Fruit fly (Drosophila melanogaster) whole organism, embryonic: ENCODE results near the gene Rnb.

Experiments
- Asciz ChIP-seq: fragments of 200-800 bp; sonication (Bioruptor generic); optimal IDR thresholded peaks from 2 replicates; lab custom pipeline; 2017; ENCODE audit warnings: missing biosample characterization, mild to moderate bottlenecking, missing genetic modification characterization, missing genetic modification reagents
- B-H1 ChIP-seq: fragments of 200-800 bp; sonication (Bioruptor generic); IDR thresholded peaks from 3 replicates; pipeline ENCODE4 v1.3.6; 2022; ENCODE audit warnings: missing biosample characterization, missing genetic modification characterization
- Bteb2 ChIP-seq: fragments of 200-800 bp; sonication (Bioruptor generic); optimal IDR thresholded peaks from 2 replicates; lab custom pipeline; 2016; ENCODE audit warnings: missing biosample characterization, missing genetic modification characterization
- CG10147 ChIP-seq: fragments of 200-800 bp; sonication (Bioruptor generic); optimal IDR thresholded peaks from 2 replicates; lab custom pipeline; 2019; ENCODE audit warnings: missing biosample characterization, mild to moderate bottlenecking, missing genetic modification characterization, moderate library complexity
- CG10366 ChIP-seq: fragments of 200-800 bp; sonication (Bioruptor generic); IDR thresholded peaks from 2 replicates; pipeline ENCODE4 v1.3.6; 2022; ENCODE audit warnings: missing biosample characterization, missing genetic modification characterization
- CG10431 ChIP-seq: fragments of 200-800 bp; sonication (Bioruptor generic); optimal IDR thresholded peaks from 3 replicates; lab custom pipeline; 2018; ENCODE audit warnings: missing biosample characterization, mild to moderate bottlenecking, missing genetic modification characterization
- CG11695 ChIP-seq: fragments of 200-800 bp; sonication (Bioruptor generic); IDR thresholded peaks from 3 replicates; pipeline ENCODE4 v1.3.6; 2022; ENCODE audit warnings: missing biosample characterization, missing genetic modification characterization
- CG12659 ChIP-seq: fragments of 200-800 bp; sonication (Bioruptor generic); optimal IDR thresholded peaks from 3 replicates; lab custom pipeline; 2017; ENCODE audit warnings: mild to moderate bottlenecking, missing biosample characterization, missing genetic modification reagents, missing genetic modification characterization
- CG13123 ChIP-seq: fragments of 200-800 bp; sonication (Bioruptor generic); optimal IDR thresholded peaks from 2 replicates; lab custom pipeline; 2016; ENCODE audit warnings: missing biosample characterization, missing genetic modification characterization
- CG14710 ChIP-seq: fragments of 200-800 bp; sonication (Bioruptor generic); optimal IDR thresholded peaks from 3 replicates; lab custom pipeline; 2019; ENCODE audit warnings: missing biosample characterization, mild to moderate bottlenecking, missing genetic modification characterization, moderate library complexity
- CG15269 ChIP-seq: fragments of 200-800 bp; sonication (Bioruptor generic); optimal IDR thresholded peaks from 2 replicates; lab custom pipeline; 2018; ENCODE audit warnings: missing biosample characterization, mild to moderate bottlenecking, missing genetic modification characterization, moderate library complexity
- CG15514 ChIP-seq: fragments of 200-800 bp; sonication (Bioruptor generic); optimal IDR thresholded peaks from 3 replicates; lab custom pipeline; 2017; ENCODE audit warnings: missing biosample characterization, missing genetic modification characterization, mild to moderate bottlenecking, moderate library complexity, missing genetic modification reagents
- CG15696 ChIP-seq: fragments of 200-800 bp; sonication (Bioruptor generic); optimal IDR thresholded peaks from 2 replicates; lab custom pipeline; 2019; ENCODE audit warnings: missing biosample characterization, mild to moderate bottlenecking, missing genetic modification characterization, moderate library complexity
- CG16815 ChIP-seq: fragments of 200-800 bp; sonication (Bioruptor generic); optimal IDR thresholded peaks from 3 replicates; lab custom pipeline; 2017; ENCODE audit warnings: missing biosample characterization, mild to moderate bottlenecking, missing genetic modification characterization
- CG34376 ChIP-seq: fragments of 200-800 bp; sonication (Bioruptor generic); optimal IDR thresholded peaks from 2 replicates; lab custom pipeline; 2018; ENCODE audit warnings: missing biosample characterization, mild to moderate bottlenecking, missing genetic modification characterization
- CG4854 ChIP-seq: fragments of 200-800 bp; sonication (Bioruptor generic); optimal IDR thresholded peaks from 2 replicates; lab custom pipeline; 2016; ENCODE audit warnings: missing biosample characterization, missing genetic modification characterization, inconsistent platforms
- CG6683 ChIP-seq: fragments of 200-800 bp; sonication (Bioruptor generic); optimal IDR thresholded peaks from 2 replicates; lab custom pipeline; 2017; ENCODE audit warnings: missing biosample characterization, mild to moderate bottlenecking, missing genetic modification characterization, missing genetic modification reagents
- CG6689 ChIP-seq: fragments of 200-800 bp; sonication (Bioruptor generic); IDR thresholded peaks from 2 replicates; pipeline ENCODE4 v1.3.6; 2022; ENCODE audit warnings: missing biosample characterization, missing genetic modification characterization
- CG7357 ChIP-seq: fragments of 200-800 bp; sonication (Bioruptor generic); IDR thresholded peaks from 3 replicates; pipeline ENCODE4 v1.3.6; 2022; ENCODE audit warnings: missing biosample characterization, missing genetic modification characterization
- CG7786 ChIP-seq: fragments of 200-800 bp; sonication (Bioruptor generic); optimal IDR thresholded peaks from 2 replicates; lab custom pipeline; 2016; ENCODE audit warnings: missing biosample characterization, missing genetic modification characterization
- CG9437 ChIP-seq: fragments of 200-800 bp; sonication (Bioruptor generic); optimal IDR thresholded peaks from 2 replicates; lab custom pipeline; 2018; ENCODE audit warnings: missing biosample characterization, mild to moderate bottlenecking, missing genetic modification characterization
- CrebB ChIP-seq: fragments of 200-800 bp; sonication (Bioruptor generic); optimal IDR thresholded peaks from 3 replicates; lab custom pipeline; 2018; ENCODE audit warnings: missing biosample characterization, mild to moderate bottlenecking, missing genetic modification characterization
- D19B ChIP-seq: fragments of 200-800 bp; sonication (Bioruptor generic); optimal IDR thresholded peaks from 2 replicates; lab custom pipeline; 2017; ENCODE audit warnings: missing biosample characterization, mild to moderate bottlenecking, missing genetic modification characterization
- Drgx ChIP-seq: fragments of 200-800 bp; sonication (Bioruptor generic); IDR thresholded peaks from 2 replicates; pipeline ENCODE4 v1.3.6; 2022; ENCODE audit warnings: missing biosample characterization, missing genetic modification characterization
- E2f2 ChIP-seq: fragments of 200-800 bp; sonication (Bioruptor generic); IDR thresholded peaks from 2 replicates; pipeline ENCODE4 v1.3.6; 2022; ENCODE audit warnings: missing biosample characterization, missing genetic modification characterization
- Hand ChIP-seq: fragments of 200-800 bp; sonication (Bioruptor generic); optimal IDR thresholded peaks from 2 replicates; lab custom pipeline; 2017; ENCODE audit warnings: mild to moderate bottlenecking, missing biosample characterization, missing genetic modification reagents, missing genetic modification characterization
- Hr51 ChIP-seq, 2 experiments: fragments of 200-800 bp; sonication (Bioruptor generic); optimal IDR thresholded peaks; 2 replicates in 1 of 2; 3 replicates in 1 of 2; lab custom pipeline; 2016 to 2018; ENCODE audit warnings: missing biosample characterization in 2 of 2, missing genetic modification characterization in 2 of 2, mild to moderate bottlenecking in 1 of 2, moderate library complexity in 1 of 2
- Lhr ChIP-seq: fragments of 200-800 bp; sonication (Bioruptor generic); optimal IDR thresholded peaks from 3 replicates; lab custom pipeline; 2017; ENCODE audit warnings: mild to moderate bottlenecking, missing biosample characterization, missing genetic modification reagents, missing genetic modification characterization
- Lim3 ChIP-seq: fragments of 200-800 bp; sonication (Bioruptor generic); IDR thresholded peaks from 2 replicates; pipeline ENCODE4 v1.3.6; 2022; ENCODE audit warnings: missing biosample characterization, missing genetic modification characterization
- Lpt ChIP-seq: fragments of >200 bp; optimal IDR thresholded peaks from 2 replicates; lab custom pipeline; 2018; ENCODE audit warnings: missing biosample characterization, missing genetic modification characterization
- Ptx1 ChIP-seq: fragments of 200-800 bp; sonication (Bioruptor generic); IDR thresholded peaks from 2 replicates; pipeline ENCODE4 v1.3.6; 2022; ENCODE audit warnings: missing biosample characterization, missing genetic modification characterization
- Tbp ChIP-seq: fragments of >200 bp; optimal IDR thresholded peaks from 2 replicates; lab custom pipeline; 2018; ENCODE audit warnings: missing biosample characterization, missing genetic modification characterization
- cas ChIP-seq: fragments of 200-800 bp; sonication (Bioruptor generic); IDR thresholded peaks from 2 replicates; pipeline ENCODE4 v1.3.6; 2022; ENCODE audit warnings: missing biosample characterization, missing genetic modification characterization
- crol ChIP-seq: fragments of 200-800 bp; sonication (Bioruptor generic); IDR thresholded peaks from 2 replicates; pipeline ENCODE4 v1.3.6; 2022; ENCODE audit warnings: missing biosample characterization, missing genetic modification characterization
- dmrt11E ChIP-seq: fragments of 200-800 bp; sonication (Bioruptor generic); optimal IDR thresholded peaks from 3 replicates; lab custom pipeline; 2018; ENCODE audit warnings: missing biosample characterization, mild to moderate bottlenecking, missing genetic modification characterization, moderate library complexity
- fd102C ChIP-seq: fragments of 200-800 bp; sonication (Bioruptor generic); optimal IDR thresholded peaks from 2 replicates; lab custom pipeline; 2018; ENCODE audit warnings: missing biosample characterization, mild to moderate bottlenecking, missing genetic modification characterization, moderate library complexity
- gfzf ChIP-seq: fragments of 200-800 bp; sonication (Bioruptor generic); optimal IDR thresholded peaks from 2 replicates; lab custom pipeline; 2016; ENCODE audit warnings: missing biosample characterization, mild to moderate bottlenecking, missing genetic modification characterization, moderate library complexity
- hbn ChIP-seq: fragments of 200-800 bp; sonication (Bioruptor generic); IDR thresholded peaks from 2 replicates; pipeline ENCODE4 v1.3.6; 2022; ENCODE audit warnings: missing biosample characterization, missing genetic modification characterization; ENCODE audit not compliant: partially characterized antibody
- jigr1 ChIP-seq: fragments of 200-800 bp; sonication (Bioruptor generic); IDR thresholded peaks from 3 replicates; pipeline ENCODE4 v1.3.6; 2022; ENCODE audit warnings: missing biosample characterization, missing genetic modification characterization
- ken ChIP-seq: fragments of 200-800 bp; sonication (Bioruptor generic); IDR thresholded peaks from 3 replicates; pipeline ENCODE4 v1.3.6; 2022; ENCODE audit warnings: missing biosample characterization, missing genetic modification characterization
- mld ChIP-seq: fragments of 200-800 bp; sonication (Bioruptor generic); IDR thresholded peaks from 3 replicates; pipeline ENCODE4 v1.3.6; 2022; ENCODE audit warnings: missing biosample characterization, missing genetic modification characterization; ENCODE audit not compliant: partially characterized antibody
- ro ChIP-seq: fragments of 200-800 bp; sonication (Bioruptor generic); IDR thresholded peaks from 2 replicates; pipeline ENCODE4 v1.3.6; 2022; ENCODE audit warnings: missing biosample characterization, missing genetic modification characterization
- sens-2 ChIP-seq: fragments of 200-800 bp; sonication (Bioruptor generic); IDR thresholded peaks from 2 replicates; pipeline ENCODE4 v1.3.6; 2022; ENCODE audit warnings: missing biosample characterization, missing genetic modification characterization
- seq ChIP-seq: fragments of 200-800 bp; sonication (Bioruptor generic); IDR thresholded peaks from 2 replicates; pipeline ENCODE4 v1.3.6; 2022; ENCODE audit warnings: missing biosample characterization, missing genetic modification characterization
- sisA ChIP-seq: fragments of 200-800 bp; sonication (Bioruptor generic); IDR thresholded peaks from 2 replicates; pipeline ENCODE4 v1.3.6; 2022; ENCODE audit warnings: missing biosample characterization, missing genetic modification characterization
- tin ChIP-seq: fragments of 200-800 bp; sonication (Bioruptor generic); optimal IDR thresholded peaks from 3 replicates; lab custom pipeline; 2016; ENCODE audit warnings: missing biosample characterization, missing genetic modification characterization
- tna ChIP-seq: fragments of 200-800 bp; sonication (Bioruptor generic); IDR thresholded peaks from 2 replicates; pipeline ENCODE4 v1.3.6; 2022; ENCODE audit warnings: missing biosample characterization, missing genetic modification characterization; ENCODE audit not compliant: partially characterized antibody
- trh ChIP-seq: fragments of 200-800 bp; sonication (Bioruptor generic); optimal IDR thresholded peaks from 2 replicates; lab custom pipeline; 2016; ENCODE audit warnings: missing biosample characterization, missing genetic modification characterization
- vvl ChIP-seq: fragments of 200-800 bp; sonication (Bioruptor generic); IDR thresholded peaks from 2 replicates; pipeline ENCODE4 v1.3.6; 2022; ENCODE audit warnings: missing biosample characterization, missing genetic modification characterization
- zfh1 ChIP-seq: fragments of 200-800 bp; sonication (Bioruptor generic); IDR thresholded peaks from 3 replicates; pipeline ENCODE4 v1.3.6; 2022; ENCODE audit warnings: missing biosample characterization, missing genetic modification characterization

Gene Rnb

DNA sequence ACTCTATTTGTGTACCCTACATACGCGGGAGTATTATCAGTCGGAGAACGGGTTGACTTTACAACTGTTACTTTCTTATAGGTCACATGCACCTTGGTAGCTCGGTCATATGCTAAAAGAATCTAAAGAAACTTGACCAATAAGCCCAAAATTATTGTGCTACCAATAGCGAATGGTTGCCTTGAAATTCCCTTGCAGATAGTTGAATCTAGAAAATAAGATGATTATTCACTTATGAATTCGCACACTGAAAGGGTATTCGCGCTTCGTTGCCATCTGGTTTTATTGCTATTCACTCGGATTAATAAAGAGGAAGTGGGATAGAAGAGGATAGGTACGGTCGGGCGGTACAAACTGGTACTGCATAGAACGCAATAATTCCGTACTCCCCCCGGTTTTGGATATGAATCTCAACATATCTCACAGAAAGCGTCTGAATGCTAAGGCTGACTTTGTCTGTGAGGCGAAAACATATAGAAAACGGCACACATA lies 25.3 kb downstream of the Rnb start (continued):
- TF ChIP-seq tna (GFP tag; lab: Robert Waterston, UW) (no peak), CG15269 (tag; lab: Kevin White, UChicago) (peak; percentile 81), E2f2 (GFP tag; lab: Robert Waterston, UW) (peak; percentile 34), CrebB (tag; lab: Kevin White, UChicago) (peak; percentile 70), cas (peak; percentile 61), CG7786 (peak; percentile 92), mld (GFP tag; lab: Robert Waterston, UW) (no peak), Lim3 (GFP tag; lab: Robert Waterston, UW) (no peak), CG16815 (GFP tag; lab: Kevin White, UChicago) (peak; percentile 77), hbn (GFP tag; lab: Robert Waterston, UW) (no peak), gfzf (no peak), CG6683 (peak; percentile 22), D19B (GFP tag; lab: Kevin White, UChicago) (peak; percentile 87), Hand (peak; percentile 77), Lhr (GFP tag; lab: Kevin White, UChicago) (no peak), jigr1 (0 out of 3 replicates have a peak, but pooled peaks have one; percentile 38), sisA (GFP tag; lab: Robert Waterston, UW) (peak; percentile 77; the same call in 1 of the 2 replicates), CG12659 (GFP tag; lab: Kevin White, UChicago) (peak; percentile 76), B-H1 (peak; percentile 40), fd102C (GFP tag; lab: Kevin White, UChicago) (no peak), CG13123 (GFP tag; lab: Kevin White, UChicago) (peak; percentile 44), seq (peak; percentile 49; the same call in 1 of the 2 replicates), Bteb2 (peak; percentile 41), CG4854 (peak; percentile 56), ken (peak; percentile 61; the same call in 1 of the 3 replicates), ro (no peak), dmrt11E (tag; lab: Kevin White, UChicago) (peak; percentile 28), CG9437 (GFP tag; lab: Kevin White, UChicago) (peak; percentile 53), CG10147 (GFP tag; lab: Kevin White, UChicago) (peak; percentile 81), Hr51 (GFP tag; optimal IDR thresholded peaks at IDR 0.05; lab: Kevin White, UChicago) (peak; percentile 74 to 82), trh (peak; percentile 27), CG15514 (GFP tag; lab: Kevin White, UChicago) (no peak), CG6689 (GFP tag; lab: Robert Waterston, UW) (peak; percentile 58), CG10366 (GFP tag; lab: Robert Waterston, UW) (peak; percentile 66), crol (GFP tag; lab: Robert Waterston, UW) (no peak), CG14710 (tag; lab: Kevin White, UChicago) (no peak), zfh1 (GFP tag; lab: Robert Waterston, UW) (peak; percentile 68; the same call in 2 of the 3 replicates), CG15696 (tag; lab: Kevin White, UChicago) (peak; percentile 47), tin (GFP tag; lab: Kevin White, UChicago) (peak; percentile 68), sens-2 (GFP tag; lab: Robert Waterston, UW) (no peak), Tbp (GFP tag; lab: Kevin White, UChicago) (no peak), CG11695 (GFP tag; lab: Robert Waterston, UW) (peak; percentile 64), Lpt (GFP tag; lab: Kevin White, UChicago) (no peak), CG34376 (GFP tag; lab: Kevin White, UChicago) (peak; percentile 39), Asciz (GFP tag; lab: Kevin White, UChicago) (no peak), Ptx1 (GFP tag; lab: Robert Waterston, UW) (peak; percentile 78), CG7357 (GFP tag; lab: Robert Waterston, UW) (peak; percentile 66; the same call in 2 of the 3 replicates), CG10431 (GFP tag; lab: Kevin White, UChicago) (no peak), Drgx (peak; percentile 71), vvl (GFP tag; lab: Robert Waterston, UW) (peak; percentile 69)
